Worm (Caenorhabditis elegans): ENCODE data around the gene F59E11.6.

F59E11.6 gene

ce11 chrV:8980845-8981244, 10.7 kb upstream of the F59E11.6 start, which contains the start of gene str-84:
TSS of gene str-84 (minus strand) at chrV:8980945.
- TF ChIP-seq nhr-11 (tag; optimal IDR thresholded peaks at IDR 0.05) (no peak), nhr-25 (tag; optimal IDR thresholded peaks at IDR 0.05) (no peak), sma-9 (GFP tag; optimal IDR thresholded peaks at IDR 0.05) (no peak), sma-9 (tag; optimal IDR thresholded peaks at IDR 0.05) (no peak), nhr-12 (tag; optimal IDR thresholded peaks at IDR 0.05) (no peak), ztf-1 (GFP tag; conservative IDR thresholded peaks at IDR 0.05) (no peak), unc-39 (tag; optimal IDR thresholded peaks at IDR 0.05) (no peak), crh-2 (tag; optimal IDR thresholded peaks at IDR 0.05) (no peak), lin-11 (tag; optimal IDR thresholded peaks at IDR 0.05) (no peak), Y55F3AM.14 (GFP tag; optimal IDR thresholded peaks at IDR 0.05) (no peak), unc-55 (GFP tag; optimal IDR thresholded peaks at IDR 0.05) (no peak), gmeb-1 (tag; optimal IDR thresholded peaks at IDR 0.05) (no peak), egl-27 (tag; optimal IDR thresholded peaks at IDR 0.05) (no peak), aly-2 (tag; optimal IDR thresholded peaks at IDR 0.05) (no peak), lsy-2 (tag; optimal IDR thresholded peaks at IDR 0.05) (no peak), nhr-6 (tag; optimal IDR thresholded peaks at IDR 0.05) (no peak)

ce11 chrV:8983604-8984003, 8.0 kb upstream of the F59E11.6 start, which contains the start of gene str-86:
TSS of gene str-86 (minus strand) at chrV:8983704.
- TF ChIP-seq sma-9 (GFP tag; optimal IDR thresholded peaks at IDR 0.05) (no peak), sma-9 (tag; optimal IDR thresholded peaks at IDR 0.05) (no peak), egl-27 (tag; optimal IDR thresholded peaks at IDR 0.05) (no peak), sma-3 (GFP tag; optimal IDR thresholded peaks at IDR 0.05) (no peak), dmd-4 (tag; optimal IDR thresholded peaks at IDR 0.05) (no peak), nhr-23 (tag; optimal IDR thresholded peaks at IDR 0.05) (no peak), ama-1 (optimal IDR thresholded peaks at IDR 0.05) (no peak)

- no peak for TF ChIP-seq blmp-1 (tag; optimal IDR thresholded peaks at IDR 0.05; ENCODE audit: insufficient read depth)
- no peak for TF ChIP-seq R02D3.7 (tag; optimal IDR thresholded peaks at IDR 0.05)
- no peak for TF ChIP-seq sem-4 (tag; optimal IDR thresholded peaks at IDR 0.05)
- TF ChIP-seq skn-1 (tag; optimal IDR thresholded peaks at IDR 0.05): no peak
- TF ChIP-seq nhr-77 (tag; optimal IDR thresholded peaks at IDR 0.05): no peak
- no peak for TF ChIP-seq unc-62 (GFP tag; optimal IDR thresholded peaks at IDR 0.05)
Measured at ce11 chrV:8984783-8985182, 6.8 kb upstream of the F59E11.6 start.

ce11 chrV:8985740-8986139, 5.8 kb upstream of the F59E11.6 start, which contains the start of gene str-85:
TSS of gene str-85 (minus strand) at chrV:8985840.
- TF ChIP-seq mdl-1 (tag; optimal IDR thresholded peaks at IDR 0.05) (no peak), aly-2 (tag; optimal IDR thresholded peaks at IDR 0.05) (no peak), ztf-4 (tag; optimal IDR thresholded peaks at IDR 0.05) (no peak), elt-3 (tag; optimal IDR thresholded peaks at IDR 0.05) (no peak), unc-62 (GFP tag; optimal IDR thresholded peaks at IDR 0.05) (no peak), R02D3.7 (tag; optimal IDR thresholded peaks at IDR 0.05) (no peak), blmp-1 (tag; optimal IDR thresholded peaks at IDR 0.05; ENCODE audit: insufficient read depth) (no peak), mab-5 (tag; optimal IDR thresholded peaks at IDR 0.05) (no peak), lin-13 (GFP tag; optimal IDR thresholded peaks at IDR 0.05) (no peak), nhr-12 (tag; optimal IDR thresholded peaks at IDR 0.05) (no peak), lsy-2 (tag; optimal IDR thresholded peaks at IDR 0.05) (no peak), nhr-11 (tag; optimal IDR thresholded peaks at IDR 0.05) (no peak), fos-1 (tag; optimal IDR thresholded peaks at IDR 0.05) (no peak), nhr-10 (tag; optimal IDR thresholded peaks at IDR 0.05) (no peak)

ce11 chrV:8988104-8988503, 3.5 kb upstream of the F59E11.6 start, which contains the start of gene str-87:
TSS of gene str-87 (minus strand) at chrV:8988204.
- TF ChIP-seq ztf-1 (GFP tag; conservative IDR thresholded peaks at IDR 0.05): no peak
- TF ChIP-seq nhr-129 (tag; optimal IDR thresholded peaks at IDR 0.05): no peak

- no peak for TF ChIP-seq nhr-11 (tag; optimal IDR thresholded peaks at IDR 0.05)
- no peak for TF ChIP-seq lin-39 (tag; optimal IDR thresholded peaks at IDR 0.05)
- TF ChIP-seq dmd-4 (tag; optimal IDR thresholded peaks at IDR 0.05): no peak
- TF ChIP-seq C34F6.9 (tag; optimal IDR thresholded peaks at IDR 0.05): no peak
- no peak for TF ChIP-seq gmeb-1 (tag; optimal IDR thresholded peaks at IDR 0.05)
- TF ChIP-seq sma-3 (GFP tag; optimal IDR thresholded peaks at IDR 0.05): peak; percentile 11
- peak; percentile 77 for TF ChIP-seq nhr-25 (tag; optimal IDR thresholded peaks at IDR 0.05)
- TF ChIP-seq nhr-21 (tag; optimal IDR thresholded peaks at IDR 0.05): no peak
- TF ChIP-seq ZK546.5 (tag; optimal IDR thresholded peaks at IDR 0.05): no peak
- TF ChIP-seq snpc-4 (tag; optimal IDR thresholded peaks at IDR 0.05): no peak
- TF ChIP-seq ztf-11 (tag; optimal IDR thresholded peaks at IDR 0.05): no peak
- TF ChIP-seq unc-55 (GFP tag; optimal IDR thresholded peaks at IDR 0.05): no peak
- no peak for TF ChIP-seq ceh-82 (tag; optimal IDR thresholded peaks at IDR 0.05)
- TF ChIP-seq ztf-1 (GFP tag; conservative IDR thresholded peaks at IDR 0.05): no peak
- no peak for TF ChIP-seq unc-39 (tag; optimal IDR thresholded peaks at IDR 0.05)
Measured at ce11 chrV:8990194-8990649, 1.4 kb upstream of the F59E11.6 start, which contains the start of gene F59E11.7. TSS of gene F59E11.7 (plus strand) at chrV:8990244.
